Fruit fly (Drosophila melanogaster) Kc167 (cell line): Measurements from ENCODE around the gene beta4GalNAcTB.

Experiments used
- Myc ChIP-seq: fragments of >200 bp; optimal IDR thresholded peaks from 2 replicates; lab custom pipeline; 2017; ENCODE audit warnings: missing external identifiers
- Sin3A ChIP-seq: fragments of >200 bp; optimal IDR thresholded peaks from 2 replicates; lab custom pipeline; 2018; ENCODE audit warnings: missing external identifiers
- h ChIP-seq: fragments of >200 bp; optimal IDR thresholded peaks from 3 replicates; lab custom pipeline; 2018; ENCODE audit warnings: missing external identifiers
- insv ChIP-seq: fragments of >200 bp; optimal IDR thresholded peaks from 3 replicates; lab custom pipeline; 2018; ENCODE audit warnings: missing external identifiers
- psq ChIP-seq: fragments of >200 bp; optimal IDR thresholded peaks from 2 replicates; lab custom pipeline; 2017; ENCODE audit warnings: missing external identifiers
- ttk ChIP-seq: sonication (Bioruptor generic); optimal IDR thresholded peaks from 2 replicates; lab custom pipeline; 2017; ENCODE audit warnings: missing external identifiers

beta4GalNAcTB gene

dm6 chr3R:29050756-29051155, 16.9 kb upstream of the beta4GalNAcTB start, which contains the start of gene CG11841:
Gene CG11841, plus strand, starts transcription at chr3R:29051056.
- TF ChIP-seq h (lab: Kevin White, UChicago) (no peak), psq (lab: Kevin White, UChicago) (no peak), Myc (lab: Kevin White, UChicago) (no peak), Sin3A (lab: Kevin White, UChicago) (no peak), ttk (lab: Kevin White, UChicago) (no peak), insv (lab: Kevin White, UChicago) (no peak)

DNA sequence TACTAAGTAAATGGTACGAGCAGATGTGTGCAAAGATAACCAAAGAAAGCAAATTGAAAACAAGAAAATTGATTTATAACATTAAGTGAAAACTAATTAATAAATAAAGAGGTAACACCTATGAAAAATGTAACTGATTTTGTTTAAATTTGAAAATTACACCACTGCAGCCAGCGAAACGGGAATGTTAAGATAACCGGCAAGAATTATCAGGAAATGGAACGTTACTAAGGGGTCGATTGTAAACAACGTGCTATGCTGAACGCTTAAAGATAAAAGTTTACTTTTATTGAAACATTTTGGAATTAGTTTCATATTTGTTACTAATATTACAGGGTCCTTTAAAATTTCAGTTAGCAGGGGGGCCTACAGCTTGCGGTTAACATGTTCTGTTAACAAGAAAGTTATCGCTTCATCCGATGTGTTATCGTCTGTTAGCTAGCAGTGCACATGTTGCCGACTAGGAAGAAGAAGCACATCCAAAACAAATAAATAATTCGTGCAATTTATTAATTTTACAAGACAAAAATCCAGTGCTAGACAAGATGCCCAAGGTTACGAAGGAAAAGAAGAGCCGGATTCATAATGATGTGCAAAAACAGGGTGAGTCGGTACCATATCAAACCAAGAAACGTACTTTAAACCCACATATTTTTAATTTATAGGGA, 15.4 kb upstream of the beta4GalNAcTB start, which contains the start of gene CG11837:
TSS of gene CG11837 (plus strand) at position 439 of the 668 bp plus-strand sequence.
- TF ChIP-seq psq (lab: Kevin White, UChicago) (no peak), h (lab: Kevin White, UChicago) (no peak), ttk (lab: Kevin White, UChicago) (no peak), Sin3A (lab: Kevin White, UChicago) (no peak), insv (lab: Kevin White, UChicago) (no peak)

DNA sequence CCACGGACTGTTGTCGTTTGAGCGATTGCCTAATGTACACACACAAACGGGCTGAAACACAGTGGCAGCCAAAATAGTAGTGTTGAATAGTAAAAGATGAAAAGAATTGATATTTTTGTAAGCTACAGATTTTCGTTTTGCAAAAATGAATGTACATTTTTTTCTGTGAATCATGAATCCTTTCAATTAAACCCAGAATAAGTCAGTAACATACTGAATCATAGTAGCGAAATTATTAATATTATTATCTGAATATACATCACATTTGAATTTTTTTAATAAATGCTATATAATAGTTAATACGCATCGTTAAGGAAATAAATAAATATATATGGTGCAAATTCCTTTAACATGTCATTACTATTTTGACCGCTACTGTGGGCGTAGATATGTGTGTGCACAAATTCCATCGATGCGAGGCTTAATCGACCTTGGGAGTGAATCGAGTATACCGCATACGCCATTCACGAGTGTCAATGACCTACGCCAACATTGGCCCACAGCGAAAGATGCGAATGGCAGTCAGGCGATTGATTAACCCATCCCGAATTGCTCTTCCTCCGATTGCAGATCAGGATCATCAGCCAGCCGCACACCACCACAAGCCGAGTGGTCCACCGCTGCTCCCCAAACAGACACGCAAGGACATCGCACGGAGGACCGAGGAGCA, 6.9 kb upstream of the beta4GalNAcTB start:
- TF ChIP-seq insv (lab: Kevin White, UChicago) (no peak), psq (lab: Kevin White, UChicago) (no peak), Myc (lab: Kevin White, UChicago) (no peak), ttk (lab: Kevin White, UChicago) (no peak), h (lab: Kevin White, UChicago) (no peak), Sin3A (lab: Kevin White, UChicago) (no peak)

dm6 chr3R:29039704-29040430, 6.1 kb upstream of the beta4GalNAcTB start:
- no peak for TF ChIP-seq psq (lab: Kevin White, UChicago)
- no peak for TF ChIP-seq h (lab: Kevin White, UChicago)
- TF ChIP-seq ttk (lab: Kevin White, UChicago) = no peak
- no peak for TF ChIP-seq Sin3A (lab: Kevin White, UChicago)
- no peak for TF ChIP-seq insv (lab: Kevin White, UChicago)
- no peak for TF ChIP-seq Myc (lab: Kevin White, UChicago)

dm6 chr3R:29038960-29039581, 5.3 kb upstream of the beta4GalNAcTB start, which contains the start of the genes Slu7 and Pkc98E:
Gene Slu7, minus strand, starts transcription at chr3R:29039071.
Gene Pkc98E, plus strand, starts transcription at chr3R:29039156.
- TF ChIP-seq insv (lab: Kevin White, UChicago) (peak; percentile 69), psq (lab: Kevin White, UChicago) (no peak)

DNA sequence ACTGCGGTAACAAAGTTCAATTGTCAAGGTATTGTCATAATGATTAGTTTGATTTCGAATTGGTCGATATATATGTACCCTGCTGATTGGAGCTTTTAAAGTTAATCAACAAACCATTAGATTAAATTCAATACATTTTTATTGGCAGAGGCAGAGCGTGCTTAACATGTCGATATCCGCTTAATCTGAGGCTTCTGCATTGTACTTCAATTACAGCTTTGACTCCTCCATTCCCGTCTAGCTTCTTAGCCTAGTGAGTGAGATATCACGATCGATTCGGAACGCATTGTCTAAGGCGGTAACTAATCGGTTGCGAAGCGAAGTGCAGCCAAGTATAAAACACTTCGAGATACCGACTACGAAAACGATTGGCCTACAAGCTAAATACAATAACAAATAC, 1.3 kb downstream of the beta4GalNAcTB start, which contains the start of gene Ssl2:
TSS of gene Ssl2 (minus strand) at position 101 of the 400 bp plus-strand sequence.
- TF ChIP-seq psq (lab: Kevin White, UChicago) = no peak
- no peak for TF ChIP-seq ttk (lab: Kevin White, UChicago)
- no peak for TF ChIP-seq h (lab: Kevin White, UChicago)
- no peak for TF ChIP-seq insv (lab: Kevin White, UChicago)
- TF ChIP-seq Sin3A (lab: Kevin White, UChicago) = no peak
- TF ChIP-seq Myc (lab: Kevin White, UChicago) = no peak

dm6 chr3R:29027122-29027521, 6.7 kb downstream of the beta4GalNAcTB start, which contains the start of the genes eIF4E6 and CG1951:
Gene eIF4E6, minus strand, starts transcription at chr3R:29027174.
Gene CG1951, plus strand, starts transcription at chr3R:29027236.
- TF ChIP-seq Myc (lab: Kevin White, UChicago) = no peak
- no peak for TF ChIP-seq Sin3A (lab: Kevin White, UChicago)
- no peak for TF ChIP-seq psq (lab: Kevin White, UChicago)
- no peak for TF ChIP-seq h (lab: Kevin White, UChicago)
- TF ChIP-seq insv (lab: Kevin White, UChicago) = no peak
- no peak for TF ChIP-seq ttk (lab: Kevin White, UChicago)

DNA sequence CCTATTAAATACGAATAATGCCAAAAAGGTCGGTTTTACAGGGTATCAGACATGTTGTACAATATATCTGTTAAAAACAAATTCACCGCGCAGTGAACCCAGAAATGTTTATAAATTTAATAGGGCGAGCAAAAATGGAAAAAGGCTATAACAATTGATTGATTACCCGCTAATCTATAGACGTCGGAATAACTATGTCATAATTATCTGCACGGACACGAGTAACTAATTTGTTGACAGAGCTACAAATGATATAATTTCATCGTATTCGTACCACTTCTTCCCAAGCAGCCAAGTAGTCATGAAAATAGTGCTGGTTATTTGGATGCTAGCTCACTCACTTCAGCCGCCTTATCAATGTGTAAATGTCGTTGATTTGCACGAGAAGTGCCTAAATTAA, 9.1 kb downstream of the beta4GalNAcTB start, which contains the start of gene CG14518:
TSS of gene CG14518 (plus strand) at position 301 of the 400 bp plus-strand sequence.
- no peak for TF ChIP-seq insv (lab: Kevin White, UChicago)
- TF ChIP-seq h (lab: Kevin White, UChicago) = no peak
- TF ChIP-seq Myc (lab: Kevin White, UChicago) = no peak
- no peak for TF ChIP-seq Sin3A (lab: Kevin White, UChicago)
- TF ChIP-seq psq (lab: Kevin White, UChicago) = no peak
- TF ChIP-seq ttk (lab: Kevin White, UChicago) = no peak

dm6 chr3R:29020366-29020765, 13.4 kb downstream of the beta4GalNAcTB start, which contains the start of gene wat:
Gene wat, minus strand, starts transcription at chr3R:29020406.
- TF ChIP-seq ttk (lab: Kevin White, UChicago) (no peak), psq (lab: Kevin White, UChicago) (no peak), insv (lab: Kevin White, UChicago) (no peak), h (lab: Kevin White, UChicago) (no peak), Sin3A (lab: Kevin White, UChicago) (no peak), Myc (lab: Kevin White, UChicago) (no peak)

dm6 chr3R:29011144-29011543, 22.7 kb downstream of the beta4GalNAcTB start:
- TF ChIP-seq insv (lab: Kevin White, UChicago) (no peak), Sin3A (lab: Kevin White, UChicago) (no peak), ttk (lab: Kevin White, UChicago) (no peak), psq (lab: Kevin White, UChicago) (no peak), Myc (lab: Kevin White, UChicago) (no peak), h (lab: Kevin White, UChicago) (no peak)
